Fruit fly (Drosophila melanogaster) whole organism, embryonic: ENCODE data around the gene Rpt4.

Source experiments
- Adf1 ChIP-seq: fragments of 200-800 bp; sonication (Bioruptor generic); IDR thresholded peaks from 2 replicates; pipeline ENCODE4 v1.3.6; 2022; ENCODE audit warnings: missing biosample characterization, missing genetic modification characterization
- Bdp1 ChIP-seq: fragments of 200-800 bp; sonication (Bioruptor generic); optimal IDR thresholded peaks from 3 replicates; lab custom pipeline; 2016; ENCODE audit warnings: missing biosample characterization, missing genetic modification characterization
- Blimp-1 ChIP-seq: fragments of 200-800 bp; sonication (Bioruptor generic); optimal IDR thresholded peaks from 3 replicates; lab custom pipeline; 2018; ENCODE audit warnings: missing biosample characterization, missing genetic modification characterization, mild to moderate bottlenecking, moderate library complexity, missing genetic modification reagents
- CG10147 ChIP-seq: fragments of 200-800 bp; sonication (Bioruptor generic); optimal IDR thresholded peaks from 2 replicates; lab custom pipeline; 2019; ENCODE audit warnings: missing biosample characterization, mild to moderate bottlenecking, missing genetic modification characterization, moderate library complexity
- CG11504 ChIP-seq: fragments of 200-800 bp; sonication (Bioruptor generic); optimal IDR thresholded peaks from 3 replicates; lab custom pipeline; 2019; ENCODE audit warnings: missing biosample characterization, mild to moderate bottlenecking, missing genetic modification characterization, moderate library complexity
- CG12391 ChIP-seq: fragments of 200-800 bp; sonication (Bioruptor generic); optimal IDR thresholded peaks from 3 replicates; lab custom pipeline; 2018; ENCODE audit warnings: missing biosample characterization, mild to moderate bottlenecking, missing genetic modification characterization, moderate library complexity
- CG13424 ChIP-seq: fragments of 200-800 bp; sonication (Bioruptor generic); optimal IDR thresholded peaks from 2 replicates; lab custom pipeline; 2019; ENCODE audit warnings: missing biosample characterization, mild to moderate bottlenecking, missing genetic modification characterization, moderate library complexity
- CG15011 ChIP-seq: fragments of 200-800 bp; sonication (Bioruptor generic); optimal IDR thresholded peaks from 3 replicates; lab custom pipeline; 2018; ENCODE audit warnings: missing biosample characterization, mild to moderate bottlenecking, missing genetic modification characterization
- CG17361 ChIP-seq: fragments of 200-800 bp; sonication (Bioruptor generic); IDR thresholded peaks from 3 replicates; pipeline ENCODE4 v1.3.6; 2022; ENCODE audit warnings: missing biosample characterization, missing genetic modification characterization
- CG17385 ChIP-seq: fragments of 200-800 bp; sonication (Bioruptor generic); optimal IDR thresholded peaks from 3 replicates; lab custom pipeline; 2018; ENCODE audit warnings: missing biosample characterization, mild to moderate bottlenecking, missing genetic modification characterization
- CG17802 ChIP-seq: fragments of 200-800 bp; sonication (Bioruptor generic); optimal IDR thresholded peaks from 2 replicates; lab custom pipeline; 2018; ENCODE audit warnings: missing biosample characterization, mild to moderate bottlenecking, missing genetic modification characterization, moderate library complexity
- CG2116 ChIP-seq: fragments of 200-800 bp; sonication (Bioruptor generic); optimal IDR thresholded peaks from 3 replicates; lab custom pipeline; 2018; ENCODE audit warnings: missing biosample characterization, mild to moderate bottlenecking, missing genetic modification characterization
- CG2712 ChIP-seq: fragments of 200-800 bp; optimal IDR thresholded peaks from 3 replicates; lab custom pipeline; 2019; ENCODE audit warnings: missing biosample characterization, mild to moderate bottlenecking, missing genetic modification characterization, moderate library complexity
- CG33213 ChIP-seq: fragments of 200-800 bp; sonication (Bioruptor generic); optimal IDR thresholded peaks from 3 replicates; lab custom pipeline; 2016; ENCODE audit warnings: missing biosample characterization, missing genetic modification characterization
- CG3407 ChIP-seq: fragments of 200-800 bp; sonication (Bioruptor generic); optimal IDR thresholded peaks from 2 replicates; lab custom pipeline; 2018; ENCODE audit warnings: missing biosample characterization, mild to moderate bottlenecking, missing genetic modification characterization
- CG9817 ChIP-seq: fragments of 200-800 bp; sonication (Bioruptor generic); optimal IDR thresholded peaks from 2 replicates; lab custom pipeline; 2018; ENCODE audit warnings: missing biosample characterization, mild to moderate bottlenecking, missing genetic modification characterization, moderate library complexity
- D ChIP-seq, 2 experiments: fragments of 200-800 bp in 1 of 2; fragments of >200 bp in 1 of 2; sonication (Bioruptor generic) in 1 of 2; optimal IDR thresholded peaks; 2 replicates in 1 of 2; 3 replicates in 1 of 2; lab custom pipeline; 2017; ENCODE audit warnings: mild to moderate bottlenecking in 1 of 2, missing biosample characterization in 1 of 2, missing genetic modification characterization in 1 of 2, missing genetic modification reagents in 1 of 2
- Doc2 ChIP-seq: fragments of 200-800 bp; sonication (Bioruptor generic); IDR thresholded peaks from 2 replicates; pipeline ENCODE4 v1.3.6; 2022; ENCODE audit warnings: missing biosample characterization, missing genetic modification characterization
- Doc3 ChIP-seq: fragments of 200-800 bp; sonication (Bioruptor generic); IDR thresholded peaks from 3 replicates; pipeline ENCODE4 v1.3.6; 2022; ENCODE audit warnings: missing biosample characterization, missing genetic modification characterization; ENCODE audit not compliant: partially characterized antibody
- Fer1 ChIP-seq: fragments of 200-800 bp; sonication (Bioruptor generic); optimal IDR thresholded peaks from 2 replicates; lab custom pipeline; 2017; ENCODE audit warnings: missing biosample characterization, mild to moderate bottlenecking, missing genetic modification characterization
- Hmr ChIP-seq: fragments of 200-800 bp; sonication (Bioruptor generic); optimal IDR thresholded peaks from 3 replicates; lab custom pipeline; 2017; ENCODE audit warnings: mild to moderate bottlenecking, missing biosample characterization, missing genetic modification reagents, missing genetic modification characterization
- Meics ChIP-seq: fragments of 200-800 bp; sonication (Bioruptor generic); optimal IDR thresholded peaks from 2 replicates; lab custom pipeline; 2017; ENCODE audit warnings: missing biosample characterization, mild to moderate bottlenecking, missing genetic modification characterization
- NC2α ChIP-seq: fragments of 200-800 bp; sonication (Bioruptor generic); optimal IDR thresholded peaks from 2 replicates; lab custom pipeline; 2016; ENCODE audit warnings: missing biosample characterization, missing genetic modification characterization
- Ptx1 ChIP-seq: fragments of 200-800 bp; sonication (Bioruptor generic); IDR thresholded peaks from 2 replicates; pipeline ENCODE4 v1.3.6; 2022; ENCODE audit warnings: missing biosample characterization, missing genetic modification characterization
- Rfx ChIP-seq: fragments of 200-800 bp; sonication (Bioruptor generic); IDR thresholded peaks from 2 replicates; pipeline ENCODE4 v1.3.6; 2022; ENCODE audit warnings: missing biosample characterization, missing genetic modification characterization
- Sox102F ChIP-seq: fragments of 200-800 bp; sonication (Bioruptor generic); optimal IDR thresholded peaks from 2 replicates; lab custom pipeline; 2018; ENCODE audit warnings: missing biosample characterization, mild to moderate bottlenecking, missing genetic modification characterization, moderate library complexity
- Xrp1 ChIP-seq: fragments of 200-800 bp; sonication (Bioruptor generic); IDR thresholded peaks from 2 replicates; pipeline ENCODE4 v1.3.6; 2022; ENCODE audit warnings: missing biosample characterization, missing genetic modification characterization
- abd-A ChIP-seq: fragments of 200-800 bp; sonication (Bioruptor generic); optimal IDR thresholded peaks from 3 replicates; lab custom pipeline; 2019; ENCODE audit warnings: missing biosample characterization, mild to moderate bottlenecking, missing genetic modification characterization, moderate library complexity
- amos ChIP-seq: fragments of 200-800 bp; sonication (Bioruptor generic); IDR thresholded peaks from 2 replicates; pipeline ENCODE4 v1.3.6; 2022; ENCODE audit warnings: missing biosample characterization, missing genetic modification characterization; ENCODE audit not compliant: partially characterized antibody
- bcd ChIP-seq: fragments of 200-800 bp; sonication (Bioruptor generic); optimal IDR thresholded peaks from 2 replicates; lab custom pipeline; 2017; ENCODE audit warnings: missing biosample characterization, mild to moderate bottlenecking, missing genetic modification characterization
- bigmax ChIP-seq: fragments of 200-800 bp; sonication (Bioruptor generic); optimal IDR thresholded peaks from 2 replicates; lab custom pipeline; 2018; ENCODE audit warnings: missing biosample characterization, mild to moderate bottlenecking, missing genetic modification characterization
- cad ChIP-seq: fragments of >200 bp; optimal IDR thresholded peaks from 2 replicates; lab custom pipeline; 2017; ENCODE audit warnings: missing biosample characterization, missing genetic modification characterization
- esg ChIP-seq: fragments of 200-800 bp; sonication (Bioruptor generic); conservative IDR thresholded peaks from 2 replicates; pipeline ENCODE4 v1.3.6; 2022; ENCODE audit warnings: missing biosample characterization, missing genetic modification characterization
- gem ChIP-seq: fragments of 200-800 bp; sonication (Bioruptor generic); optimal IDR thresholded peaks from 2 replicates; lab custom pipeline; 2019; ENCODE audit warnings: missing biosample characterization, mild to moderate bottlenecking, missing genetic modification characterization, moderate library complexity
- grau ChIP-seq: fragments of 200-800 bp; optimal IDR thresholded peaks from 3 replicates; lab custom pipeline; 2019; ENCODE audit warnings: missing biosample characterization, mild to moderate bottlenecking, missing genetic modification characterization, moderate library complexity
- gro ChIP-seq: fragments of 200-800 bp; sonication (Bioruptor generic); optimal IDR thresholded peaks from 2 replicates; lab custom pipeline; 2016; ENCODE audit warnings: missing biosample characterization, missing genetic modification characterization
- gsb-n ChIP-seq: fragments of 200-800 bp; sonication (Bioruptor generic); optimal IDR thresholded peaks from 3 replicates; lab custom pipeline; 2018; ENCODE audit warnings: missing biosample characterization, mild to moderate bottlenecking, missing genetic modification characterization
- ind ChIP-seq: fragments of 200-800 bp; sonication (Bioruptor generic); optimal IDR thresholded peaks from 3 replicates; lab custom pipeline; 2016; ENCODE audit warnings: missing biosample characterization, missing genetic modification characterization
- kni ChIP-seq: fragments of 200-800 bp; sonication (Bioruptor generic); optimal IDR thresholded peaks from 3 replicates; lab custom pipeline; 2017; ENCODE audit warnings: mild to moderate bottlenecking, missing biosample characterization, missing genetic modification reagents, missing genetic modification characterization
- lab ChIP-seq: fragments of 200-800 bp; sonication (Bioruptor generic); optimal IDR thresholded peaks from 3 replicates; lab custom pipeline; 2017; ENCODE audit warnings: missing biosample characterization, missing genetic modification characterization, mild to moderate bottlenecking, moderate library complexity, missing genetic modification reagents
- lilli ChIP-seq: fragments of 200-800 bp; sonication (Bioruptor generic); optimal IDR thresholded peaks from 3 replicates; lab custom pipeline; 2016; ENCODE audit warnings: missing biosample characterization, missing genetic modification characterization
- pan ChIP-seq, 4 experiments: fragments of >200 bp in 3 of 4; fragments of 200-800 bp in 1 of 4; sonication (Bioruptor generic) in 1 of 4; optimal IDR thresholded peaks in 3 of 4; IDR thresholded peaks in 1 of 4; 2 replicates each; pipeline versions ENCODE4 v1.3.6 to Lab custom; 2017 to 2022; ENCODE audit warnings: missing biosample characterization in 2 of 4, missing genetic modification characterization in 2 of 4, mixed read lengths in 1 of 4
- pho ChIP-seq: fragments of 200-800 bp; sonication (Bioruptor generic); optimal IDR thresholded peaks from 2 replicates; lab custom pipeline; 2016; ENCODE audit warnings: missing biosample characterization, missing genetic modification characterization
- phol ChIP-seq: fragments of 200-800 bp; sonication (Bioruptor generic); optimal IDR thresholded peaks from 3 replicates; lab custom pipeline; 2018; ENCODE audit warnings: missing biosample characterization, mild to moderate bottlenecking, missing genetic modification characterization, moderate library complexity
- pnt ChIP-seq: fragments of 200-800 bp; sonication (Bioruptor generic); optimal IDR thresholded peaks from 3 replicates; lab custom pipeline; 2016; ENCODE audit warnings: missing biosample characterization, missing genetic modification characterization
- sqz ChIP-seq: fragments of 200-800 bp; sonication (Bioruptor generic); optimal IDR thresholded peaks from 3 replicates; lab custom pipeline; 2018; ENCODE audit warnings: missing biosample characterization, mild to moderate bottlenecking, missing genetic modification characterization
- ttk ChIP-seq: fragments of 200-800 bp; sonication (Bioruptor generic); IDR thresholded peaks from 2 replicates; pipeline ENCODE4 v2.1.2; 2022; ENCODE audit warnings: missing biosample characterization, missing genetic modification characterization

Gene Rpt4

dm6 chrX:6315583-6315982 is 24.5 kb upstream of the Rpt4 start (continued):
- TF ChIP-seq CG11504 = peak; percentile 4
- TF ChIP-seq, all 482 proteins: peak for 3

- TF ChIP-seq Sox102F (peak; percentile 35), NC2α (no peak), CG17802 (tag; lab: Kevin White, UChicago) (no peak), gro (GFP tag; lab: Kevin White, UChicago) (no peak), sqz (peak; percentile 7), Rfx (GFP tag; lab: Robert Waterston, UW) (peak; percentile 53), CG17385 (peak; percentile 9), CG11504 (peak; percentile 42), CG17361 (GFP tag; lab: Robert Waterston, UW) (0 out of 3 replicates have a peak, but pooled peaks have one; percentile 22), CG3407 (no peak), Bdp1 (GFP tag; lab: Kevin White, UChicago) (no peak), abd-A (peak; percentile 51), pho (GFP tag; lab: Kevin White, UChicago) (no peak), Xrp1 (GFP tag; lab: Robert Waterston, UW) (0 out of 2 replicates have a peak, but pooled peaks have one; percentile 28), pnt (GFP tag; lab: Kevin White, UChicago) (no peak), Hmr (GFP tag; lab: Kevin White, UChicago) (peak; percentile 17), kni (GFP tag; lab: Kevin White, UChicago) (no peak), Doc2 (GFP tag; lab: Robert Waterston, UW) (no peak), CG15011 (GFP tag; lab: Kevin White, UChicago) (no peak), CG12391 (peak; percentile 11), pan (optimal IDR thresholded peaks at IDR 0.05; lab: Kevin White, UChicago) (no peak), pan (GFP tag; optimal IDR thresholded peaks at IDR 0.05 in 1 of 2, IDR thresholded peaks at IDR 0.05 in 1 of 2) (peak in 1 of 2 experiments; percentile 10), cad (GFP tag; lab: Kevin White, UChicago) (no peak), CG2116 (GFP tag; lab: Kevin White, UChicago) (no peak), bigmax (no peak), Doc3 (no peak), phol (tag; lab: Kevin White, UChicago) (peak; percentile 2), bcd (GFP tag; lab: Kevin White, UChicago) (peak; percentile 5), CG10147 (GFP tag; lab: Kevin White, UChicago) (peak; percentile 13), gem (tag; lab: Kevin White, UChicago) (peak; percentile 40), amos (GFP tag; lab: Robert Waterston, UW) (no peak), Meics (GFP tag; lab: Kevin White, UChicago) (peak; percentile 15), grau (tag; lab: Kevin White, UChicago) (peak; percentile 17), Ptx1 (GFP tag; lab: Robert Waterston, UW) (peak; percentile 44; the same call in 1 of the 2 replicates), Adf1 (peak; percentile 23; the same call in 1 of the 2 replicates), ind (GFP tag; lab: Kevin White, UChicago) (peak; percentile 22), ttk (peak; percentile 34; the same call in 1 of the 2 replicates), lilli (GFP tag; lab: Kevin White, UChicago) (peak; percentile 1), D (optimal IDR thresholded peaks at IDR 0.05; lab: Kevin White, UChicago) (no peak), D (GFP tag; optimal IDR thresholded peaks at IDR 0.05; lab: Kevin White, UChicago) (no peak), CG13424 (tag; lab: Kevin White, UChicago) (peak; percentile 8), CG9817 (tag; lab: Kevin White, UChicago) (no peak), Blimp-1 (peak; percentile 21), lab (GFP tag; lab: Kevin White, UChicago) (peak; percentile 49), Fer1 (GFP tag; lab: Kevin White, UChicago) (peak; percentile 16), gsb-n (tag; lab: Kevin White, UChicago) (no peak), CG2712 (tag; lab: Kevin White, UChicago) (peak; percentile 9), CG33213 (GFP tag; lab: Kevin White, UChicago) (no peak), esg (GFP tag; lab: Robert Waterston, UW) (no peak)
These were observed 20.5 kb upstream of the Rpt4 start for dm6 chrX:6311516-6311915.
